Worm (Caenorhabditis elegans) whole organism, early embryonic: ENCODE results near the gene srx-14.

Source experiments
- ama-1 ChIP-seq: fragments of 150-350 bp; optimal IDR thresholded peaks from 2 replicates; lab custom pipeline; 2014
- ceh-13 ChIP-seq: fragments of 200-800 bp; sonication (Bioruptor generic); optimal IDR thresholded peaks from 2 replicates; lab custom pipeline; 2018; ENCODE audit warnings: mild to moderate bottlenecking, missing genetic modification characterization, missing compliant biosample characterization
- ets-7 ChIP-seq: sonication (generic microtip); optimal IDR thresholded peaks from 2 replicates; lab custom pipeline; 2016; ENCODE audit warnings: missing genotype, missing genetic modification characterization, missing compliant biosample characterization
- hnd-1 ChIP-seq: sonication (generic microtip); optimal IDR thresholded peaks from 2 replicates; lab custom pipeline; 2016; ENCODE audit warnings: missing genetic modification characterization, missing compliant biosample characterization
- tbx-11 ChIP-seq: fragments of 200-800 bp; sonication (Bioruptor generic); IDR thresholded peaks from 2 replicates; pipeline ENCODE4 v1.3.6; 2022; ENCODE audit warnings: missing genetic modification characterization, missing compliant biosample characterization
- tbx-37 ChIP-seq: fragments of 200-800 bp; sonication (Bioruptor generic); conservative IDR thresholded peaks from 2 replicates; pipeline ENCODE4 v1.3.6; 2022; ENCODE audit warnings: missing genetic modification reagents, missing genetic modification characterization, missing compliant biosample characterization

- TF ChIP-seq hnd-1 (no peak), ceh-13 (GFP tag; lab: Kevin White, UChicago) (no peak), ama-1 (no peak), tbx-37 (GFP tag; lab: Robert Waterston, UW) (no peak), ets-7 (tag; lab: Kevin White, UChicago) (no peak), tbx-11 (GFP tag; lab: Robert Waterston, UW) (no peak)
These were observed 14.3 kb upstream of the srx-14 start for ce11 chrIV:1127852-1128251.
